Worm (Caenorhabditis elegans): ENCODE results near the gene Y49G5A.1.

The Y49G5A.1 gene

ce11 chrV:5278001-5278400, 9.2 kb downstream of the Y49G5A.1 start, which contains the start of gene B0238.9:
Gene B0238.9, minus strand, starts transcription at chrV:5278101.
- TF ChIP-seq pqm-1 (tag; optimal IDR thresholded peaks at IDR 0.05), result no peak
- TF ChIP-seq jun-1 (tag; optimal IDR thresholded peaks at IDR 0.05), result no peak
- TF ChIP-seq mep-1 (tag; optimal IDR thresholded peaks at IDR 0.05), result no peak
- no peak for TF ChIP-seq pag-3 (tag; optimal IDR thresholded peaks at IDR 0.05; ENCODE audit: borderline replicate concordance, insufficient read depth)
- no peak for TF ChIP-seq zip-4 (GFP tag; optimal IDR thresholded peaks at IDR 0.05)
- no peak for TF ChIP-seq rnt-1 (tag; optimal IDR thresholded peaks at IDR 0.05)
- no peak for TF ChIP-seq nhr-84 (tag; optimal IDR thresholded peaks at IDR 0.05)
- no peak for TF ChIP-seq lin-15B (tag; optimal IDR thresholded peaks at IDR 0.05)
- TF ChIP-seq zag-1 (tag; optimal IDR thresholded peaks at IDR 0.05), result no peak
- no peak for TF ChIP-seq unc-86 (tag; optimal IDR thresholded peaks at IDR 0.05)
- no peak for TF ChIP-seq ama-1 (optimal IDR thresholded peaks at IDR 0.05)
- TF ChIP-seq snpc-4 (tag; optimal IDR thresholded peaks at IDR 0.05), result no peak
- no peak for TF ChIP-seq vab-15 (tag; optimal IDR thresholded peaks at IDR 0.05)
- no peak for TF ChIP-seq tbx-2 (tag; optimal IDR thresholded peaks at IDR 0.05)
- no peak for TF ChIP-seq nhr-11 (tag; optimal IDR thresholded peaks at IDR 0.05)
- no peak for TF ChIP-seq ceh-8 (GFP tag; optimal IDR thresholded peaks at IDR 0.05)
- no peak for TF ChIP-seq nhr-237 (tag; optimal IDR thresholded peaks at IDR 0.05)

ce11 chrV:5275426-5276007, 11.7 kb downstream of the Y49G5A.1 start:
- no peak for TF ChIP-seq vab-15 (tag; optimal IDR thresholded peaks at IDR 0.05)
- TF ChIP-seq blmp-1 (tag; optimal IDR thresholded peaks at IDR 0.05), result no peak
- TF ChIP-seq dsc-1 (tag; optimal IDR thresholded peaks at IDR 0.05), result no peak
- TF ChIP-seq nhr-85 (tag), result peak; percentile 69
- TF ChIP-seq nhr-90 (tag; optimal IDR thresholded peaks at IDR 0.05; ENCODE audit: poor library complexity), result peak; percentile 14
- no peak for TF ChIP-seq efl-1 (optimal IDR thresholded peaks at IDR 0.05)
- TF ChIP-seq efl-1 (GFP tag; optimal IDR thresholded peaks at IDR 0.05 in 1 of 2), result peak in 1 of 2 experiments; percentile 39
- no peak for TF ChIP-seq nhr-20 (tag; optimal IDR thresholded peaks at IDR 0.05)
- TF ChIP-seq snpc-4 (tag; optimal IDR thresholded peaks at IDR 0.05), result no peak
- TF ChIP-seq pag-3 (tag; optimal IDR thresholded peaks at IDR 0.05; ENCODE audit: borderline replicate concordance, insufficient read depth), result no peak

- TF ChIP-seq ama-1 (optimal IDR thresholded peaks at IDR 0.05) (no peak), nhr-28 (tag; optimal IDR thresholded peaks at IDR 0.05) (no peak), snu-23 (GFP tag; optimal IDR thresholded peaks at IDR 0.05) (peak; percentile 34), vab-15 (tag; optimal IDR thresholded peaks at IDR 0.05) (no peak), rnt-1 (tag; optimal IDR thresholded peaks at IDR 0.05) (peak; percentile 74), ces-1 (GFP tag; optimal IDR thresholded peaks at IDR 0.05) (no peak), dpl-1 (GFP tag; optimal IDR thresholded peaks at IDR 0.05) (peak; percentile 71 to 81 (median 81)), lin-13 (GFP tag; optimal IDR thresholded peaks at IDR 0.05) (peak; percentile 25), unc-62 (GFP tag; optimal IDR thresholded peaks at IDR 0.05) (no peak), unc-86 (tag; optimal IDR thresholded peaks at IDR 0.05) (peak; percentile 35), ceh-8 (GFP tag; optimal IDR thresholded peaks at IDR 0.05) (no peak), nhr-77 (tag; optimal IDR thresholded peaks at IDR 0.05) (no peak), fkh-8 (tag; optimal IDR thresholded peaks at IDR 0.05) (peak; percentile 26), C04F5.9 (tag; optimal IDR thresholded peaks at IDR 0.05) (no peak), irx-1 (tag; optimal IDR thresholded peaks at IDR 0.05) (no peak), zip-4 (GFP tag; optimal IDR thresholded peaks at IDR 0.05) (peak; percentile 11), alr-1 (tag; optimal IDR thresholded peaks at IDR 0.05; ENCODE audit: borderline replicate concordance) (no peak), unc-30 (tag; optimal IDR thresholded peaks at IDR 0.05) (no peak), mep-1 (tag; optimal IDR thresholded peaks at IDR 0.05) (peak; percentile 75), hlh-17 (GFP tag; optimal IDR thresholded peaks at IDR 0.05; ENCODE audit: borderline replicate concordance) (no peak), sptf-1 (tag; optimal IDR thresholded peaks at IDR 0.05) (no peak), egl-13 (tag; optimal IDR thresholded peaks at IDR 0.05) (peak; percentile 5), nhr-19 (GFP tag; conservative IDR thresholded peaks at IDR 0.05) (peak; percentile 62), tlp-1 (tag; optimal IDR thresholded peaks at IDR 0.05) (no peak), ztf-4 (tag; optimal IDR thresholded peaks at IDR 0.05) (no peak), snpc-4 (tag; optimal IDR thresholded peaks at IDR 0.05) (peak; percentile 55), ceh-90 (tag; optimal IDR thresholded peaks at IDR 0.05) (no peak), pax-3 (tag; optimal IDR thresholded peaks at IDR 0.05) (no peak), dsc-1 (tag; optimal IDR thresholded peaks at IDR 0.05) (no peak), mdl-1 (tag; optimal IDR thresholded peaks at IDR 0.05) (peak in 1 of 2 experiments; percentile 32), ets-5 (GFP tag; IDR thresholded peaks at IDR 0.05) (no peak), ztf-11 (tag; optimal IDR thresholded peaks at IDR 0.05) (no peak), aha-1 (tag; optimal IDR thresholded peaks at IDR 0.05) (no peak), xbp-1 (tag; optimal IDR thresholded peaks at IDR 0.05) (peak; percentile 33)
Observed at ce11 chrV:5274974-5275373, 12.2 kb downstream of the Y49G5A.1 start.

Data from whole organism, L1 larva.